Worm (Caenorhabditis elegans): ENCODE results near the gene nlt-1.

DNA sequence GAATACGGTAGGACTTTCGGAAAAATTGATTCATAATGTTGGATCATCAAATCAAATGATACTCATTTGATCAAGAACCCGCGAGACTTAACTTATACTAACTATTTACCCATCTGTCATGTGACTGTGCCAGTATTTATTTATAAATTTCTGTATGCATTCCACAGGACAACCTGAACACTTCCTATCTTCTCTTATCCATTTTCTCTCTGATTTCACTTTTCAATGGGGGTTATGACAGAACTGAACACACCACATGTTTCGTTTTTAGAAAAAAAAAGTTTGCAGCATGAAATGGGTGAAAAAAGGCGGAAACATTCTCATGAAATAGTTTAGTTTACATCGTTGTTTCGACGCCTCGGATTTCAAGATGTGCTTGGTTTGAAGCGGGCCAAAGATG lies 16.6 kb upstream of the nlt-1 start:
- TF ChIP-seq ceh-63 (GFP tag; optimal IDR thresholded peaks at IDR 0.05) (no peak), ceh-82 (tag; optimal IDR thresholded peaks at IDR 0.05) (no peak), ceh-8 (GFP tag; optimal IDR thresholded peaks at IDR 0.05) (no peak)

Data from whole organism, L1 larva.